Fruit fly (Drosophila melanogaster): ENCODE measurements around the gene CG3091.

- TF ChIP-seq kay (GFP tag; ENCODE audit: borderline replicate concordance) (no peak), CG14711 (tag; optimal IDR thresholded peaks at IDR 0.05) (no peak), cic (GFP tag; optimal IDR thresholded peaks at IDR 0.05) (no peak), CG7045 (GFP tag; optimal IDR thresholded peaks at IDR 0.05) (no peak)
Measured at dm6 chrX:2275249-2275872, 21.4 kb upstream of the CG3091 start, which contains the start of gene Vml.
